Worm (Caenorhabditis elegans): ENCODE results near the gene ifbp-1.

ifbp-1 gene

ce11 chrV:13406032-13406431 lies 26.0 kb upstream of the ifbp-1 start, which contains the start of gene cutl-1:
Gene cutl-1, minus strand, starts transcription at chrV:13406114.
- TF ChIP-seq ceh-30 (tag; optimal IDR thresholded peaks at IDR 0.05): no peak
- TF ChIP-seq ets-4 (tag; optimal IDR thresholded peaks at IDR 0.05): no peak
- no peak for TF ChIP-seq gmeb-2 (tag; optimal IDR thresholded peaks at IDR 0.05)
- TF ChIP-seq pax-1 (tag; optimal IDR thresholded peaks at IDR 0.05): no peak
- TF ChIP-seq unc-3 (GFP tag; conservative IDR thresholded peaks at IDR 0.05): no peak
- no peak for TF ChIP-seq unc-3 (tag; optimal IDR thresholded peaks at IDR 0.05)
- no peak for TF ChIP-seq sox-4 (tag; optimal IDR thresholded peaks at IDR 0.05)
- no peak for TF ChIP-seq ttx-3 (tag; optimal IDR thresholded peaks at IDR 0.05)
- TF ChIP-seq hlh-30 (tag; optimal IDR thresholded peaks at IDR 0.05; ENCODE audit: insufficient read depth): no peak
- no peak for TF ChIP-seq unc-55 (GFP tag; optimal IDR thresholded peaks at IDR 0.05)
- TF ChIP-seq ceh-24 (tag; optimal IDR thresholded peaks at IDR 0.05): no peak
- no peak for TF ChIP-seq ceh-2 (tag; optimal IDR thresholded peaks at IDR 0.05)
- no peak for TF ChIP-seq F13H6.1 (tag; optimal IDR thresholded peaks at IDR 0.05)
- TF ChIP-seq fkh-6 (tag; optimal IDR thresholded peaks at IDR 0.05): no peak
- no peak for TF ChIP-seq ceh-45 (GFP tag; IDR thresholded peaks at IDR 0.05)
- TF ChIP-seq Y22D7AL.16 (tag; optimal IDR thresholded peaks at IDR 0.05): no peak
- no peak for TF ChIP-seq che-1 (tag; optimal IDR thresholded peaks at IDR 0.05)
- TF ChIP-seq ceh-9 (tag; optimal IDR thresholded peaks at IDR 0.05): no peak
- no peak for TF ChIP-seq dve-1 (tag; optimal IDR thresholded peaks at IDR 0.05)

- TF ChIP-seq rnt-1 (tag; optimal IDR thresholded peaks at IDR 0.05) (no peak), hlh-30 (tag; optimal IDR thresholded peaks at IDR 0.05; ENCODE audit: insufficient read depth) (peak; percentile 40), sdc-2 (tag; optimal IDR thresholded peaks at IDR 0.05) (no peak), ama-1 (optimal IDR thresholded peaks at IDR 0.05) (no peak), pag-3 (tag; optimal IDR thresholded peaks at IDR 0.05; ENCODE audit: borderline replicate concordance) (no peak), C08G9.2 (tag; optimal IDR thresholded peaks at IDR 0.05) (no peak), ceh-2 (tag; optimal IDR thresholded peaks at IDR 0.05) (no peak), ceh-45 (GFP tag; IDR thresholded peaks at IDR 0.05) (no peak), unc-3 (GFP tag; conservative IDR thresholded peaks at IDR 0.05) (no peak), unc-3 (tag; optimal IDR thresholded peaks at IDR 0.05) (no peak), tbx-2 (tag; optimal IDR thresholded peaks at IDR 0.05) (no peak), ceh-34 (tag; optimal IDR thresholded peaks at IDR 0.05) (no peak), pha-2 (tag; optimal IDR thresholded peaks at IDR 0.05) (no peak), zip-5 (tag; optimal IDR thresholded peaks at IDR 0.05) (no peak), T23F11.4 (GFP tag; optimal IDR thresholded peaks at IDR 0.05) (no peak), nhr-232 (tag; optimal IDR thresholded peaks at IDR 0.05) (no peak), pha-4 (tag; optimal IDR thresholded peaks at IDR 0.05) (no peak), unc-55 (GFP tag; optimal IDR thresholded peaks at IDR 0.05) (peak; percentile 83), ref-2 (tag; optimal IDR thresholded peaks at IDR 0.05) (no peak), nhr-11 (tag; optimal IDR thresholded peaks at IDR 0.05) (no peak), ceh-48 (tag; optimal IDR thresholded peaks at IDR 0.05) (no peak), ceh-18 (tag; optimal IDR thresholded peaks at IDR 0.05) (peak; percentile 34), hlh-8 (tag; optimal IDR thresholded peaks at IDR 0.05) (no peak)
Measured at ce11 chrV:13402524-13402923, 22.5 kb upstream of the ifbp-1 start.

- no peak for TF ChIP-seq ceh-30 (tag; optimal IDR thresholded peaks at IDR 0.05)
- TF ChIP-seq ama-1 (optimal IDR thresholded peaks at IDR 0.05): no peak
- peak; percentile 12 for TF ChIP-seq ceh-31 (tag; optimal IDR thresholded peaks at IDR 0.05)
- TF ChIP-seq unc-42 (tag; optimal IDR thresholded peaks at IDR 0.05): peak; percentile 62
Measured at ce11 chrV:13401669-13402068, 21.6 kb upstream of the ifbp-1 start.

- TF ChIP-seq tbx-2 (tag; optimal IDR thresholded peaks at IDR 0.05): peak; percentile 64
- no peak for TF ChIP-seq pha-4 (tag; optimal IDR thresholded peaks at IDR 0.05)
- peak; percentile 23 for TF ChIP-seq C08G9.2 (tag; optimal IDR thresholded peaks at IDR 0.05)
- no peak for TF ChIP-seq gmeb-2 (tag; optimal IDR thresholded peaks at IDR 0.05)
- TF ChIP-seq ref-2 (tag; optimal IDR thresholded peaks at IDR 0.05): no peak
- no peak for TF ChIP-seq pat-9 (tag; optimal IDR thresholded peaks at IDR 0.05)
- no peak for TF ChIP-seq unc-3 (GFP tag; conservative IDR thresholded peaks at IDR 0.05)
- no peak for TF ChIP-seq unc-3 (tag; optimal IDR thresholded peaks at IDR 0.05)
- peak; percentile 43 for TF ChIP-seq hlh-15 (tag; optimal IDR thresholded peaks at IDR 0.05)
- no peak for TF ChIP-seq K09A11.1 (tag; optimal IDR thresholded peaks at IDR 0.05; ENCODE audit: insufficient read depth)
- no peak for TF ChIP-seq pqm-1 (tag; optimal IDR thresholded peaks at IDR 0.05)
- no peak for TF ChIP-seq ceh-22 (tag; optimal IDR thresholded peaks at IDR 0.05)
- no peak for TF ChIP-seq ceh-48 (tag; optimal IDR thresholded peaks at IDR 0.05)
- TF ChIP-seq ceh-24 (tag; optimal IDR thresholded peaks at IDR 0.05): no peak
- no peak for TF ChIP-seq npax-4 (tag; optimal IDR thresholded peaks at IDR 0.05)
- TF ChIP-seq mec-3 (tag; optimal IDR thresholded peaks at IDR 0.05; ENCODE audit: borderline replicate concordance): no peak
- peak; percentile 6 for TF ChIP-seq rnt-1 (tag; optimal IDR thresholded peaks at IDR 0.05)
- TF ChIP-seq fkh-10 (GFP tag; optimal IDR thresholded peaks at IDR 0.05): no peak
- TF ChIP-seq C38D4.7 (GFP tag; optimal IDR thresholded peaks at IDR 0.05): peak; percentile 25
- no peak for TF ChIP-seq sox-2 (GFP tag; IDR thresholded peaks at IDR 0.05)
- no peak for TF ChIP-seq dve-1 (tag; optimal IDR thresholded peaks at IDR 0.05)
- peak; percentile 29 for TF ChIP-seq ceh-18 (tag; optimal IDR thresholded peaks at IDR 0.05)
Measured at ce11 chrV:13396426-13396825, 16.4 kb upstream of the ifbp-1 start.
